3 fruit fly cellular contexts compared by ENCODE assay signal in the genomic region with DNA sequence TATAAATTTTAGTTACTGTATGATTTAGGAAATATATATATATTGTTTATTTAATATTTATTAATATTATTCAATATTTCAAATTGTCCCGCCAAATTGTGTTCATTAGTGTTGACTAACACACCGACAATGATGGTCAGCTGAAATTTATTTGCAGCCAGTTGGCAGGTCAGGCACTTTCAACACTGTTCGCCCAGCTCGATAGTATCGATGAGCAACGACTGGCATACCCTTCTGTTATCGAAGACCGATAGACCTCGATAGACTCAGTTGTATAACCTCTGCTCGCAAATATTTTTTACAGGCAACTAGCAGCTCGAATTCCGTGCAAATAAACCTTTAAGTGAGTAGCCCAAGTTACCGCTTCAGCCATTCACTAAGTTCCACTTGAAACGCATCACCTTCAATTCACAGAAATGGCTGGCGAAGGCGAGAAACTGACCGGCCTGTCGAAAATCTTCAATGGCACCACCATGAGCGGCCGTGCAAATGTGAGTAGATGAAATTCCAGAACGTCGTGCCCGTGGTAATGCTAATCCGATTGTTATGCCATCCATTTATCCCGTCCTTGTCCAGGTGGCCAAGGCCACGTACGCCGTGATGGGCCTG.
TF ChIP-seq lines count a peak whose summit lies in the region.

A gene (plus strand): TSS at position 231 of the 609 bp plus-strand sequence.

TF ChIP-seq in whole organism, adult, 20 proteins besides CTCF, POLR2A, EP300 and RAD21 (continued from another document):
- TF ChIP-seq Mnt (GFP tag; optimal IDR thresholded peaks at IDR 0.05; lab: Kevin White, UChicago), result peak; percentile 84
- no peak for TF ChIP-seq Hr96 (GFP tag; optimal IDR thresholded peaks at IDR 0.05; lab: Kevin White, UChicago)
- peak; percentile 70 for TF ChIP-seq Clk (GFP tag; optimal IDR thresholded peaks at IDR 0.05; lab: Kevin White, UChicago)
- TF ChIP-seq kay (GFP tag; lab: Kevin White, UChicago; ENCODE audit: borderline replicate concordance), result no peak

TF ChIP-seq in whole organism, embryonic, 481 proteins besides CTCF, POLR2A, EP300 and RAD21 (continued from another document and continues in another):
- TF ChIP-seq Blimp-1 (GFP tag; optimal IDR thresholded peaks at IDR 0.05; lab: Kevin White, UChicago) (no peak), CG15073 (GFP tag; optimal IDR thresholded peaks at IDR 0.05; lab: Kevin White, UChicago) (no peak), Pdp1 (GFP tag; optimal IDR thresholded peaks at IDR 0.05; lab: Kevin White, UChicago) (peak; percentile 31 to 99), CG31224 (GFP tag; IDR thresholded peaks at IDR 0.05; lab: Robert Waterston, UW) (peak; percentile 14; the same call in 1 of the 2 replicates), slbo (GFP tag; IDR thresholded peaks at IDR 0.05; lab: Robert Waterston, UW) (peak; percentile 82), ken (GFP tag; IDR thresholded peaks at IDR 0.05; lab: Robert Waterston, UW) (peak; percentile 68; the same call in 2 of the 3 replicates), aop (GFP tag; IDR thresholded peaks at IDR 0.05; lab: Robert Waterston, UW) (no peak), Sox100B (GFP tag; optimal IDR thresholded peaks at IDR 0.05; lab: Kevin White, UChicago) (no peak), CG12744 (GFP tag; optimal IDR thresholded peaks at IDR 0.05; lab: Kevin White, UChicago) (peak; percentile 22), CG9876 (GFP tag; optimal IDR thresholded peaks at IDR 0.05; lab: Kevin White, UChicago) (peak; percentile 40), az2 (GFP tag; optimal IDR thresholded peaks at IDR 0.05; lab: Kevin White, UChicago) (peak; percentile 27), Chrac-16 (GFP tag; optimal IDR thresholded peaks at IDR 0.05; lab: Kevin White, UChicago) (peak; percentile 61), CG12104 (GFP tag; optimal IDR thresholded peaks at IDR 0.05; lab: Kevin White, UChicago) (no peak), CG2712 (tag; optimal IDR thresholded peaks at IDR 0.05; lab: Kevin White, UChicago) (peak; percentile 63), CG12659 (GFP tag; optimal IDR thresholded peaks at IDR 0.05; lab: Kevin White, UChicago) (peak; percentile 81), CG10321 (GFP tag; IDR thresholded peaks at IDR 0.05; lab: Robert Waterston, UW) (no peak), Optix (GFP tag; IDR thresholded peaks at IDR 0.05; lab: Robert Waterston, UW) (no peak), CG30403 (GFP tag; optimal IDR thresholded peaks at IDR 0.05; lab: Kevin White, UChicago) (peak; percentile 55), CG13296 (GFP tag; optimal IDR thresholded peaks at IDR 0.05; lab: Kevin White, UChicago) (peak; percentile 46), CG12219 (GFP tag; optimal IDR thresholded peaks at IDR 0.05; lab: Kevin White, UChicago) (no peak), CG7271 (tag; optimal IDR thresholded peaks at IDR 0.05; lab: Kevin White, UChicago) (no peak), HLH4C (GFP tag; IDR thresholded peaks at IDR 0.05; lab: Robert Waterston, UW; ENCODE audit: partially characterized antibody) (peak; percentile 94), ap (GFP tag; IDR thresholded peaks at IDR 0.05; lab: Robert Waterston, UW) (no peak), CG1647 (GFP tag; optimal IDR thresholded peaks at IDR 0.05; lab: Kevin White, UChicago) (peak; percentile 60), slou (GFP tag; optimal IDR thresholded peaks at IDR 0.05; lab: Kevin White, UChicago) (peak; percentile 37), CG9609 (GFP tag; optimal IDR thresholded peaks at IDR 0.05; lab: Kevin White, UChicago) (peak; percentile 59), fu2 (GFP tag; optimal IDR thresholded peaks at IDR 0.05; lab: Kevin White, UChicago) (peak; percentile 18), dimm (GFP tag; IDR thresholded peaks at IDR 0.05; lab: Robert Waterston, UW) (no peak), ro (GFP tag; IDR thresholded peaks at IDR 0.05; lab: Robert Waterston, UW) (no peak), Sox102F (GFP tag; optimal IDR thresholded peaks at IDR 0.05; lab: Kevin White, UChicago) (no peak), Ptx1 (GFP tag; IDR thresholded peaks at IDR 0.05; lab: Robert Waterston, UW) (peak; percentile 42; the same call in 1 of the 2 replicates), Ravus (GFP tag; IDR thresholded peaks at IDR 0.05; lab: Robert Waterston, UW) (no peak), esg (GFP tag; conservative IDR thresholded peaks at IDR 0.05; lab: Robert Waterston, UW) (no peak), tup (GFP tag; optimal IDR thresholded peaks at IDR 0.05; lab: Kevin White, UChicago) (peak; percentile 25), al (GFP tag; IDR thresholded peaks at IDR 0.05; lab: Robert Waterston, UW) (no peak), sima (GFP tag; optimal IDR thresholded peaks at IDR 0.05; lab: Kevin White, UChicago) (no peak), CG10366 (GFP tag; IDR thresholded peaks at IDR 0.05; lab: Robert Waterston, UW) (peak; percentile 32), TFAM (GFP tag; optimal IDR thresholded peaks at IDR 0.05; lab: Kevin White, UChicago) (no peak), pros (GFP tag; optimal IDR thresholded peaks at IDR 0.05; lab: Kevin White, UChicago) (no peak), CG4424 (GFP tag; optimal IDR thresholded peaks at IDR 0.05; lab: Kevin White, UChicago) (peak; percentile 55), bsh (GFP tag; optimal IDR thresholded peaks at IDR 0.05; lab: Kevin White, UChicago) (no peak), Myb (GFP tag; optimal IDR thresholded peaks at IDR 0.05; lab: Kevin White, UChicago) (peak; percentile 56), MESR4 (GFP tag; optimal IDR thresholded peaks at IDR 0.05; lab: Kevin White, UChicago) (peak; percentile 94), zf30C (GFP tag; optimal IDR thresholded peaks at IDR 0.05; lab: Kevin White, UChicago) (no peak), crp (GFP tag; optimal IDR thresholded peaks at IDR 0.05; lab: Kevin White, UChicago) (peak in 1 of 2 experiments; percentile 87), Hmr (GFP tag; optimal IDR thresholded peaks at IDR 0.05; lab: Kevin White, UChicago) (peak; percentile 79), CG32772 (GFP tag; IDR thresholded peaks at IDR 0.05; lab: Robert Waterston, UW) (no peak), CG6175 (GFP tag; IDR thresholded peaks at IDR 0.05; lab: Robert Waterston, UW) (0 out of 3 replicates have a peak, but pooled peaks have one; percentile 16), Hsf (GFP tag; optimal IDR thresholded peaks at IDR 0.05; lab: Kevin White, UChicago) (peak; percentile 51), gsb-n (tag; optimal IDR thresholded peaks at IDR 0.05; lab: Kevin White, UChicago) (peak; percentile 28), sug (tag; optimal IDR thresholded peaks at IDR 0.05; lab: Kevin White, UChicago) (peak; percentile 67), CG16779 (GFP tag; IDR thresholded peaks at IDR 0.05; lab: Robert Waterston, UW) (0 out of 2 replicates have a peak, but pooled peaks have one; percentile 7), Neu2 (GFP tag; optimal IDR thresholded peaks at IDR 0.05; lab: Kevin White, UChicago; ENCODE audit: borderline replicate concordance) (no peak), Elba2 (GFP tag; optimal IDR thresholded peaks at IDR 0.05; lab: Kevin White, UChicago) (no peak), CG13775 (GFP tag; optimal IDR thresholded peaks at IDR 0.05; lab: Kevin White, UChicago) (peak; percentile 1), Dip3 (GFP tag; optimal IDR thresholded peaks at IDR 0.05; lab: Kevin White, UChicago) (peak; percentile 61), chn (GFP tag; optimal IDR thresholded peaks at IDR 0.05; lab: Kevin White, UChicago) (peak; percentile 33), CG14014 (GFP tag; IDR thresholded peaks at IDR 0.05; lab: Robert Waterston, UW) (peak; percentile 50; the same call in 1 of the 2 replicates), org-1 (GFP tag; optimal IDR thresholded peaks at IDR 0.05; lab: Kevin White, UChicago) (no peak)

TF ChIP-seq in whole organism, prepupa, 60 proteins besides CTCF, POLR2A, EP300 and RAD21 (continued from another document):
- TF ChIP-seq Eip75B (GFP tag; optimal IDR thresholded peaks at IDR 0.05; lab: Kevin White, UChicago) (peak; percentile 35), Sox14 (GFP tag; optimal IDR thresholded peaks at IDR 0.05; lab: Kevin White, UChicago) (peak; percentile 22), Sox15 (GFP tag; optimal IDR thresholded peaks at IDR 0.05; lab: Kevin White, UChicago) (no peak), CG10631 (GFP tag; optimal IDR thresholded peaks at IDR 0.05; lab: Kevin White, UChicago) (peak; percentile 37), Lpt (GFP tag; optimal IDR thresholded peaks at IDR 0.05; lab: Kevin White, UChicago) (no peak), CG3919 (GFP tag; optimal IDR thresholded peaks at IDR 0.05; lab: Kevin White, UChicago) (peak; percentile 48), lz (GFP tag; optimal IDR thresholded peaks at IDR 0.05; lab: Kevin White, UChicago) (peak; percentile 46), CG31627 (GFP tag; optimal IDR thresholded peaks at IDR 0.05; lab: Kevin White, UChicago) (peak; percentile 39), Sox102F (GFP tag; optimal IDR thresholded peaks at IDR 0.05; lab: Kevin White, UChicago) (peak; percentile 18), dac (GFP tag; optimal IDR thresholded peaks at IDR 0.05; lab: Kevin White, UChicago) (no peak), topi (GFP tag; optimal IDR thresholded peaks at IDR 0.05; lab: Kevin White, UChicago) (peak; percentile 55), ss (GFP tag; optimal IDR thresholded peaks at IDR 0.05; lab: Kevin White, UChicago) (peak in 1 of 2 experiments; percentile 5), esn (GFP tag; optimal IDR thresholded peaks at IDR 0.05; lab: Kevin White, UChicago) (peak; percentile 59), Eip78C (GFP tag; lab: Kevin White, UChicago) (peak; percentile 71), Ets96B (tag; optimal IDR thresholded peaks at IDR 0.05; lab: Kevin White, UChicago) (no peak)
TF ChIP-seq in whole organism, prepupa: peak in this region for 24.
